ENCODE assay signal across 3 fruit fly cellular contexts in genomic region chr3R:31225043-31225681, dm6.
TF ChIP-seq lines count a peak whose summit lies in the region.

No protein-coding gene starts in this region.

TF ChIP-seq in whole organism, embryonic, 481 proteins besides CTCF, POLR2A, EP300 and RAD21 (continued from another document):
- TF ChIP-seq lbe (GFP tag; optimal IDR thresholded peaks at IDR 0.05; lab: Kevin White, UChicago) (peak; percentile 43), Ets65A (GFP tag; lab: Kevin White, UChicago) (peak; percentile 81), vvl (GFP tag; IDR thresholded peaks at IDR 0.05; lab: Robert Waterston, UW) (0 out of 2 replicates have a peak, but pooled peaks have one; percentile 9), CG34422 (GFP tag; IDR thresholded peaks at IDR 0.05; lab: Robert Waterston, UW) (peak; percentile 39; the same call in 1 of the 3 replicates), CG6654 (GFP tag; optimal IDR thresholded peaks at IDR 0.05; lab: Kevin White, UChicago) (no peak), CG1647 (GFP tag; optimal IDR thresholded peaks at IDR 0.05; lab: Kevin White, UChicago) (no peak), sug (tag; optimal IDR thresholded peaks at IDR 0.05; lab: Kevin White, UChicago) (peak; percentile 62), CG17359 (tag; optimal IDR thresholded peaks at IDR 0.05; lab: Kevin White, UChicago) (peak; percentile 0), danr (GFP tag; IDR thresholded peaks at IDR 0.05; lab: Robert Waterston, UW) (no peak), sens-2 (GFP tag; IDR thresholded peaks at IDR 0.05; lab: Robert Waterston, UW) (peak; percentile 50), CG11456 (GFP tag; IDR thresholded peaks at IDR 0.05; lab: Robert Waterston, UW) (0 out of 3 replicates have a peak, but pooled peaks have one; percentile 39), CG10366 (GFP tag; IDR thresholded peaks at IDR 0.05; lab: Robert Waterston, UW) (peak; percentile 72), Xrp1 (GFP tag; IDR thresholded peaks at IDR 0.05; lab: Robert Waterston, UW) (peak; percentile 5; the same call in 1 of the 2 replicates), CG7556 (GFP tag; optimal IDR thresholded peaks at IDR 0.05; lab: Kevin White, UChicago) (no peak), GATAe (GFP tag; conservative IDR thresholded peaks at IDR 0.05; lab: Robert Waterston, UW) (peak; percentile 45; the same call in 1 of the 2 replicates), mirr (GFP tag; optimal IDR thresholded peaks at IDR 0.05; lab: Kevin White, UChicago) (peak; percentile 24), Max (GFP tag; optimal IDR thresholded peaks at IDR 0.05; lab: Kevin White, UChicago) (peak; percentile 15), prd (optimal IDR thresholded peaks at IDR 0.05; lab: Kevin White, UChicago) (no peak), prd (GFP tag; IDR thresholded peaks at IDR 0.05; lab: Robert Waterston, UW) (no peak), NfI (GFP tag; optimal IDR thresholded peaks at IDR 0.05; lab: Kevin White, UChicago) (no peak), sr (GFP tag; IDR thresholded peaks at IDR 0.05; lab: Robert Waterston, UW) (0 out of 3 replicates have a peak, but pooled peaks have one; percentile 14), CG10543 (GFP tag; optimal IDR thresholded peaks at IDR 0.05; lab: Kevin White, UChicago) (peak; percentile 14), cg (GFP tag; optimal IDR thresholded peaks at IDR 0.05; lab: Kevin White, UChicago) (peak; percentile 11), ATbp (GFP tag; optimal IDR thresholded peaks at IDR 0.05; lab: Kevin White, UChicago) (peak; percentile 22), HmgZ (tag; optimal IDR thresholded peaks at IDR 0.05; lab: Kevin White, UChicago) (peak; percentile 48), CG2116 (GFP tag; optimal IDR thresholded peaks at IDR 0.05; lab: Kevin White, UChicago) (no peak), Med (GFP tag; lab: Kevin White, UChicago) (peak; percentile 43), CG6254 (GFP tag; optimal IDR thresholded peaks at IDR 0.05; lab: Kevin White, UChicago) (peak; percentile 72)

TF ChIP-seq in whole organism, prepupa, 60 proteins besides CTCF, POLR2A, EP300 and RAD21 (continued from another document):
- TF ChIP-seq Eip93F (GFP tag; optimal IDR thresholded peaks at IDR 0.05; lab: Kevin White, UChicago): peak; percentile 68
- TF ChIP-seq pdm3 (GFP tag; optimal IDR thresholded peaks at IDR 0.05; lab: Kevin White, UChicago): no peak
- peak; percentile 83 for TF ChIP-seq esn (GFP tag; optimal IDR thresholded peaks at IDR 0.05; lab: Kevin White, UChicago)
- no peak for TF ChIP-seq fkh (GFP tag; optimal IDR thresholded peaks at IDR 0.05; lab: Kevin White, UChicago)
- no peak for TF ChIP-seq CG32006 (GFP tag; optimal IDR thresholded peaks at IDR 0.05; lab: Kevin White, UChicago)
- peak; percentile 24 for TF ChIP-seq Blimp-1 (GFP tag; optimal IDR thresholded peaks at IDR 0.05; lab: Kevin White, UChicago)
- no peak for TF ChIP-seq ss (GFP tag; optimal IDR thresholded peaks at IDR 0.05; lab: Kevin White, UChicago)
- no peak for TF ChIP-seq CG3032 (tag; optimal IDR thresholded peaks at IDR 0.05; lab: Kevin White, UChicago)
- peak; percentile 94 for TF ChIP-seq vri (GFP tag; optimal IDR thresholded peaks at IDR 0.05; lab: Kevin White, UChicago)
- TF ChIP-seq Hr4 (GFP tag; optimal IDR thresholded peaks at IDR 0.05; lab: Kevin White, UChicago): peak; percentile 45
- peak; percentile 72 for TF ChIP-seq topi (GFP tag; optimal IDR thresholded peaks at IDR 0.05; lab: Kevin White, UChicago)
- TF ChIP-seq CG11762 (GFP tag; optimal IDR thresholded peaks at IDR 0.05; lab: Kevin White, UChicago; ENCODE audit: insufficient read depth): peak; percentile 44
- no peak; the same call in 1 of the 2 replicates for TF ChIP-seq CG11294 (GFP tag; IDR thresholded peaks at IDR 0.05; lab: Robert Waterston, UW)
- TF ChIP-seq fd59A (GFP tag; optimal IDR thresholded peaks at IDR 0.05; lab: Kevin White, UChicago): peak; percentile 8
- no peak for TF ChIP-seq CG16779 (tag; optimal IDR thresholded peaks at IDR 0.05; lab: Kevin White, UChicago)
- no peak for TF ChIP-seq CG6276 (GFP tag; optimal IDR thresholded peaks at IDR 0.05; lab: Kevin White, UChicago)
- no peak for TF ChIP-seq CG10669 (GFP tag; optimal IDR thresholded peaks at IDR 0.05; lab: Kevin White, UChicago)
- TF ChIP-seq CG1621 (tag; optimal IDR thresholded peaks at IDR 0.05; lab: Kevin White, UChicago): no peak
- TF ChIP-seq Sox15 (GFP tag; optimal IDR thresholded peaks at IDR 0.05; lab: Kevin White, UChicago): peak; percentile 50
- peak; percentile 59 for TF ChIP-seq cyc (GFP tag; optimal IDR thresholded peaks at IDR 0.05; lab: Kevin White, UChicago)
- TF ChIP-seq salr (GFP tag; optimal IDR thresholded peaks at IDR 0.05; lab: Kevin White, UChicago): no peak
- TF ChIP-seq Hr39 (GFP tag; optimal IDR thresholded peaks at IDR 0.05; lab: Kevin White, UChicago): peak; percentile 68
- TF ChIP-seq CG7368 (GFP tag; optimal IDR thresholded peaks at IDR 0.05; lab: Kevin White, UChicago): peak; percentile 60
- no peak for TF ChIP-seq CG9139 (GFP tag; optimal IDR thresholded peaks at IDR 0.05; lab: Kevin White, UChicago)
- TF ChIP-seq Lpt (GFP tag; optimal IDR thresholded peaks at IDR 0.05; lab: Kevin White, UChicago): peak; percentile 40
- peak; percentile 55 for TF ChIP-seq acj6 (GFP tag; optimal IDR thresholded peaks at IDR 0.05; lab: Kevin White, UChicago)
- TF ChIP-seq CG8319 (GFP tag; optimal IDR thresholded peaks at IDR 0.05; lab: Kevin White, UChicago): peak; percentile 52
- TF ChIP-seq dsx (GFP tag; optimal IDR thresholded peaks at IDR 0.05; lab: Kevin White, UChicago; ENCODE audit: poor library complexity, severe bottlenecking): no peak
- TF ChIP-seq Sox102F (GFP tag; optimal IDR thresholded peaks at IDR 0.05; lab: Kevin White, UChicago): peak; percentile 86
- peak; percentile 85 for TF ChIP-seq Met (GFP tag; optimal IDR thresholded peaks at IDR 0.05; lab: Kevin White, UChicago)
- peak; percentile 73; the same call in 2 of the 3 replicates for TF ChIP-seq eg (GFP tag; IDR thresholded peaks at IDR 0.05; lab: Robert Waterston, UW)
- TF ChIP-seq CG6792 (GFP tag; optimal IDR thresholded peaks at IDR 0.05; lab: Kevin White, UChicago): peak; percentile 81
- no peak for TF ChIP-seq achi (GFP tag; optimal IDR thresholded peaks at IDR 0.05; lab: Kevin White, UChicago)
- TF ChIP-seq Hr38 (GFP tag; optimal IDR thresholded peaks at IDR 0.05; lab: Kevin White, UChicago): no peak
- TF ChIP-seq Ets96B (tag; optimal IDR thresholded peaks at IDR 0.05; lab: Kevin White, UChicago): no peak
- peak; percentile 28 for TF ChIP-seq CG11902 (GFP tag; optimal IDR thresholded peaks at IDR 0.05; lab: Kevin White, UChicago)
- no peak for TF ChIP-seq dac (GFP tag; optimal IDR thresholded peaks at IDR 0.05; lab: Kevin White, UChicago)
- peak; percentile 91 for TF ChIP-seq svp (GFP tag; lab: Kevin White, UChicago)
- peak; percentile 73 for TF ChIP-seq CG31627 (GFP tag; optimal IDR thresholded peaks at IDR 0.05; lab: Kevin White, UChicago)
- TF ChIP-seq Sox14 (GFP tag; optimal IDR thresholded peaks at IDR 0.05; lab: Kevin White, UChicago): no peak
- peak; percentile 89 for TF ChIP-seq Eip78C (GFP tag; lab: Kevin White, UChicago)

TF ChIP-seq in whole organism, wandering third instar larva, 38 proteins besides CTCF, POLR2A, EP300 and RAD21 (continued from another document):
- TF ChIP-seq foxo (GFP tag; optimal IDR thresholded peaks at IDR 0.05; lab: Kevin White, UChicago): peak in 1 of 2 experiments; percentile 74
TF ChIP-seq in whole organism, wandering third instar larva: peak in this region for 17.
